Worm (Caenorhabditis elegans) whole organism, young adult: Measurements from ENCODE around the gene srd-36.

Experiments
- F52B5.7 ChIP-seq: sonication (generic microtip); optimal IDR thresholded peaks from 2 replicates; lab custom pipeline; 2016; ENCODE audit warnings: mild to moderate bottlenecking, missing genetic modification characterization, missing compliant biosample characterization
- dpl-1 ChIP-seq: fragments of 150-350 bp; optimal IDR thresholded peaks from 2 replicates; lab custom pipeline; 2014; ENCODE audit warnings: missing biosample characterization, missing genetic modification reagents, missing genetic modification characterization

DNA sequence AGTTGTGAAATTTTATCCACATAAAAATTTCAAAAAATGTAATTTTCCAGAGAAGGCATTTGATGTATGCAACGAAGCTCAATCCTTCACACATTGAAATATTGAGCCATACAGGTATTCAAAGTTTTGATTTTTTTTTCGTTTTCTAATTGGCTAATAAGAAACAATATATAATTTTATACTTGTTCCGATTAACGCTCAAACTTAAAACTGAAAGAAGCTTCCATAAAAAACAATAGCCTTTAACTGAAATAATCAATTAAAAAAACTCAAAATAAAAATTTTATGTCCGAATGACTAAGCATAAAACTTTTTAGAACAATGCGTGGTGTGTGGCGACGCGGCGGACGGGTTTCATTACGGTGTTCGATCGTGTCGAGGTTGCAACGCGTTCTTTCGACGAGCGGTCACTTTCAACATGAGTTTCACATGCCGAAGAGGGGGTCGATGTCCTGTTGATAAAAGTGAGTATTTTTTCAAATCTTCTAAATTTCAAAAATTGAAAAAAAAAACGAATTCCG is 42.6 kb downstream of the srd-36 start, which contains the start of gene nhr-32:
- TF ChIP-seq dpl-1 (GFP tag; lab: Kevin White, UChicago) (no peak), F52B5.7 (tag; lab: Kevin White, UChicago) (no peak)
